Worm (Caenorhabditis elegans) whole organism, early embryonic: Measurements from ENCODE around the gene C52B9.4.
A peak's percentile ranks its signal among the peaks of the same experiment; 100 is the strongest.

ENCODE experiments used
- B0310.2 ChIP-seq: sonication (generic microtip); optimal IDR thresholded peaks from 2 replicates; lab custom pipeline; 2016; ENCODE audit warnings: mild to moderate bottlenecking, missing genetic modification characterization, missing compliant biosample characterization
- F13C5.2 ChIP-seq: sonication (generic microtip); optimal IDR thresholded peaks from 2 replicates; lab custom pipeline; 2017; ENCODE audit warnings: mild to moderate bottlenecking, missing genetic modification characterization, inconsistent platforms, missing compliant biosample characterization
- aly-1 ChIP-seq: sonication (generic microtip); optimal IDR thresholded peaks from 2 replicates; lab custom pipeline; 2016; ENCODE audit warnings: missing genetic modification characterization, missing compliant biosample characterization
- ama-1 ChIP-seq: fragments of 150-350 bp; optimal IDR thresholded peaks from 2 replicates; lab custom pipeline; 2014
- ceh-13 ChIP-seq: fragments of 200-800 bp; sonication (Bioruptor generic); optimal IDR thresholded peaks from 2 replicates; lab custom pipeline; 2018; ENCODE audit warnings: mild to moderate bottlenecking, missing genetic modification characterization, missing compliant biosample characterization
- ceh-36 ChIP-seq: sonication (generic microtip); optimal IDR thresholded peaks from 2 replicates; lab custom pipeline; 2016; ENCODE audit warnings: missing genetic modification characterization, inconsistent platforms, missing compliant biosample characterization
- ets-7 ChIP-seq: sonication (generic microtip); optimal IDR thresholded peaks from 2 replicates; lab custom pipeline; 2016; ENCODE audit warnings: missing genotype, missing genetic modification characterization, missing compliant biosample characterization
- flt-1 ChIP-seq: fragments of 200-800 bp; sonication (Bioruptor generic); IDR thresholded peaks from 2 replicates; pipeline ENCODE4 v1.3.6; 2022; ENCODE audit warnings: missing genetic modification characterization, missing compliant biosample characterization
- hmbx-1 ChIP-seq: sonication (generic microtip); optimal IDR thresholded peaks from 2 replicates; lab custom pipeline; 2016; ENCODE audit warnings: mild to moderate bottlenecking, missing genetic modification characterization, missing compliant biosample characterization
- hmg-4 ChIP-seq: fragments of 200-800 bp; sonication (Bioruptor generic); optimal IDR thresholded peaks from 2 replicates; lab custom pipeline; 2018; ENCODE audit warnings: mild to moderate bottlenecking, missing genetic modification characterization, missing compliant biosample characterization
- hnd-1 ChIP-seq: sonication (generic microtip); optimal IDR thresholded peaks from 2 replicates; lab custom pipeline; 2016; ENCODE audit warnings: missing genetic modification characterization, missing compliant biosample characterization
- pes-1 ChIP-seq: fragments of 200-800 bp; sonication (Bioruptor generic); IDR thresholded peaks from 2 replicates; pipeline ENCODE4 v1.3.6; 2022; ENCODE audit warnings: missing genetic modification reagents, missing genetic modification characterization, missing compliant biosample characterization
- scrt-1 ChIP-seq: fragments of 200-800 bp; sonication (Bioruptor generic); IDR thresholded peaks from 2 replicates; pipeline ENCODE4 v1.3.6; 2022; ENCODE audit warnings: missing genetic modification characterization, missing compliant biosample characterization
- sea-1 ChIP-seq: fragments of 200-800 bp; sonication (Bioruptor generic); conservative IDR thresholded peaks from 2 replicates; pipeline ENCODE4 v1.3.6; 2022; ENCODE audit warnings: missing genetic modification characterization, missing compliant biosample characterization
- tbx-11 ChIP-seq: fragments of 200-800 bp; sonication (Bioruptor generic); IDR thresholded peaks from 2 replicates; pipeline ENCODE4 v1.3.6; 2022; ENCODE audit warnings: missing genetic modification characterization, missing compliant biosample characterization
- tbx-37 ChIP-seq: fragments of 200-800 bp; sonication (Bioruptor generic); conservative IDR thresholded peaks from 2 replicates; pipeline ENCODE4 v1.3.6; 2022; ENCODE audit warnings: missing genetic modification reagents, missing genetic modification characterization, missing compliant biosample characterization
- tra-4 ChIP-seq: sonication (generic microtip); optimal IDR thresholded peaks from 2 replicates; lab custom pipeline; 2017; ENCODE audit warnings: missing genetic modification characterization, missing compliant biosample characterization

The C52B9.4 gene

DNA sequence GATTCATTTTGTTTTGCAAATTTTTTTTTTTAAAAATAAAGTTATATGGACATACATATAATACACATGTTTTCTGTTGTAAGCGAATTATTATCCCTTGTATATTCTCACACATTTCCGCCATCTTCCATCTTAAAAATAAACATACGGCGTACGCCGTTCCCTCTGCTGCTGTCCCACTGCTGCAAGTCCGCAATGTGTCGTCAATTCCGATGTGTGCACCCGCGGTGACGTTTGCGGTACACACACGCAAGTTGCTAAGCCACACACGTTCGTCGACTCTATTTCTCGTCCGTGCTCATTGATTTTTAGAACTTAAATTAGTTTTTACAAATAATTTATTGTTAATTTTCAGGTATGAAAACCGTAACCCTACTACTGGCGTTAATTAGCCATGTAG, at the start of gene C52B9.4:
TSS of gene C52B9.4 (plus strand) at position 356 of the 400 bp plus-strand sequence.
- no peak for TF ChIP-seq hmg-4
- TF ChIP-seq F13C5.2, result peak; percentile 21
- no peak for TF ChIP-seq pes-1 (GFP tag; lab: Robert Waterston, UW)
- no peak for TF ChIP-seq ama-1
- no peak for TF ChIP-seq ceh-13 (GFP tag; lab: Kevin White, UChicago)

DNA sequence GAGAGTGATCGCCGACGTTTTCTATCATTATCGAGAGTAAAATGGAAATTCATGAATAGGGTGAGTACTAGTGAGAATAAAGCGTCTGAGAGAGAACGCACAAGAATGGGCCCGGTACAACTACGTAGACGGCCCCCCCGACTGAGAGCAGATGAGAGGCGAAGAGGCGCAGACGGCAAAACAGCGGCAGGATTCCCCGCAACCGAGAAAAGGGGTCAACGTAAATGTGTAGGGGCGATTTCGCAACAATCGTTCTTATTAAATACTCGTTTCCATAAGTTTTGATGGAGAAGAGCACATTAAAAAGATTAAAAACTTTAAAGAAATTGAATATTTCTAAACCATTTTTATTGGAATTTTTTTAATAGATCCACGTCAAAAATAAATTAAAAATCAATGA, 45.8 kb upstream of the C52B9.4 start:
- TF ChIP-seq F13C5.2 (peak; percentile 59), tra-4 (no peak)

DNA sequence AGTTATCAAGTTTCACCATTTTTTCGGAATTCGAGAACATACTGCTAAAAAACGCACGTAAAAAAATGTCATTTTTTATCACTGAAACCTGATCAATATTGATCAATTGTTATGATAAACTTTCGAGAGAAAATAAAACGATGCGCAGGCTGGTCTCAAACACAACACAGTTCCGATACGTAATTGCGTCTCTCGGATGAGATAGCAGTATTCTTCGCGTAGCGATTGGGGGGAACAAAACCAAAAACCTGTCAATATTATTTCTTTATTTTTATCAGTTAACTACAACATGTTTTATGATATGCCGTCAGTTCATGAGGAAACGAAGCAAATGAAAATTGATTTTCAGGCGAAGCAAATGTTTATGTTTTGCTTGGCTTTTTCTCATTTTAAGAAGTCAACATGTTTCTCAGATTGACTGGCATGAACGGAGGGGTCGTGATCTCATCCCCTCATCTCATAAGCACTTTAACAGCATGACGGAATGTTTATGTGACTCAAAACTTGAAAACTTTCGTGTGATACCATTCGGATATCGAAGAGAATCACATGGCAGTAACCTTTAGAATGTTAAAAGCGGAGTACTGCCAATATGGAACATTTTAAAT, 44.8 kb upstream of the C52B9.4 start:
- TF ChIP-seq ama-1 (no peak), ceh-36 (tag; lab: Kevin White, UChicago) (no peak), hmbx-1 (no peak), tbx-11 (GFP tag; lab: Robert Waterston, UW) (no peak), flt-1 (GFP tag; lab: Robert Waterston, UW) (no peak), aly-1 (tag; lab: Kevin White, UChicago) (no peak), tra-4 (no peak), tbx-37 (GFP tag; lab: Robert Waterston, UW) (no peak), pes-1 (GFP tag; lab: Robert Waterston, UW) (no peak), F13C5.2 (no peak), B0310.2 (tag; lab: Kevin White, UChicago) (no peak), scrt-1 (GFP tag; lab: Robert Waterston, UW) (no peak), sea-1 (GFP tag; lab: Robert Waterston, UW) (no peak), ceh-13 (GFP tag; lab: Kevin White, UChicago) (no peak)

- no peak for TF ChIP-seq scrt-1 (GFP tag; lab: Robert Waterston, UW)
- no peak for TF ChIP-seq aly-1 (tag; lab: Kevin White, UChicago)
- TF ChIP-seq B0310.2 (tag; lab: Kevin White, UChicago), result no peak
- no peak for TF ChIP-seq ceh-13 (GFP tag; lab: Kevin White, UChicago)
- no peak for TF ChIP-seq ama-1
- no peak for TF ChIP-seq hnd-1
- no peak for TF ChIP-seq F13C5.2
- TF ChIP-seq tbx-11 (GFP tag; lab: Robert Waterston, UW), result no peak
- no peak for TF ChIP-seq tbx-37 (GFP tag; lab: Robert Waterston, UW)
- no peak for TF ChIP-seq sea-1 (GFP tag; lab: Robert Waterston, UW)
- TF ChIP-seq hmbx-1, result no peak
Measured at ce11 chrX:4216894-4217293, 43.6 kb upstream of the C52B9.4 start, which contains the start of the genes F20B6.10 and hpk-1. F20B6.10 (minus strand) TSS chrX:4217196. hpk-1 (minus strand) TSS chrX:4217290.

ce11 chrX:4218174-4218573, 42.3 kb upstream of the C52B9.4 start, which contains the start of gene W01H2.2:
W01H2.2 (minus strand) TSS chrX:4218458.
- 0 out of 2 replicates have a peak, but pooled peaks have one; percentile 7 for TF ChIP-seq pes-1 (GFP tag; lab: Robert Waterston, UW)
- no peak for TF ChIP-seq hmbx-1

ce11 chrX:4219487-4219886, 41.0 kb upstream of the C52B9.4 start:
- TF ChIP-seq ets-7 (tag; lab: Kevin White, UChicago) (no peak), flt-1 (GFP tag; lab: Robert Waterston, UW) (no peak), tbx-11 (GFP tag; lab: Robert Waterston, UW) (no peak), sea-1 (GFP tag; lab: Robert Waterston, UW) (no peak), F13C5.2 (no peak), scrt-1 (GFP tag; lab: Robert Waterston, UW) (no peak), hmg-4 (no peak), hnd-1 (no peak), ceh-36 (tag; lab: Kevin White, UChicago) (no peak), tra-4 (no peak), aly-1 (tag; lab: Kevin White, UChicago) (no peak), tbx-37 (GFP tag; lab: Robert Waterston, UW) (no peak), pes-1 (GFP tag; lab: Robert Waterston, UW) (no peak), hmbx-1 (no peak), B0310.2 (tag; lab: Kevin White, UChicago) (no peak), ama-1 (no peak), ceh-13 (GFP tag; lab: Kevin White, UChicago) (no peak)

- TF ChIP-seq pes-1 (GFP tag; lab: Robert Waterston, UW), result no peak
- no peak for TF ChIP-seq tbx-11 (GFP tag; lab: Robert Waterston, UW)
- TF ChIP-seq ceh-36 (tag; lab: Kevin White, UChicago), result no peak
- no peak for TF ChIP-seq tra-4
- TF ChIP-seq hmg-4, result no peak
- TF ChIP-seq ama-1, result no peak
- TF ChIP-seq scrt-1 (GFP tag; lab: Robert Waterston, UW), result no peak
- no peak for TF ChIP-seq sea-1 (GFP tag; lab: Robert Waterston, UW)
- TF ChIP-seq ceh-13 (GFP tag; lab: Kevin White, UChicago), result no peak
- TF ChIP-seq hmbx-1, result no peak
- no peak for TF ChIP-seq flt-1 (GFP tag; lab: Robert Waterston, UW)
- TF ChIP-seq tbx-37 (GFP tag; lab: Robert Waterston, UW), result no peak; the same call in 1 of the 2 replicates
- no peak for TF ChIP-seq hnd-1
- TF ChIP-seq B0310.2 (tag; lab: Kevin White, UChicago), result no peak
- TF ChIP-seq ets-7 (tag; lab: Kevin White, UChicago), result no peak
- TF ChIP-seq F13C5.2, result no peak
- no peak for TF ChIP-seq aly-1 (tag; lab: Kevin White, UChicago)
Measured at ce11 chrX:4222200-4222599, 38.3 kb upstream of the C52B9.4 start.

DNA sequence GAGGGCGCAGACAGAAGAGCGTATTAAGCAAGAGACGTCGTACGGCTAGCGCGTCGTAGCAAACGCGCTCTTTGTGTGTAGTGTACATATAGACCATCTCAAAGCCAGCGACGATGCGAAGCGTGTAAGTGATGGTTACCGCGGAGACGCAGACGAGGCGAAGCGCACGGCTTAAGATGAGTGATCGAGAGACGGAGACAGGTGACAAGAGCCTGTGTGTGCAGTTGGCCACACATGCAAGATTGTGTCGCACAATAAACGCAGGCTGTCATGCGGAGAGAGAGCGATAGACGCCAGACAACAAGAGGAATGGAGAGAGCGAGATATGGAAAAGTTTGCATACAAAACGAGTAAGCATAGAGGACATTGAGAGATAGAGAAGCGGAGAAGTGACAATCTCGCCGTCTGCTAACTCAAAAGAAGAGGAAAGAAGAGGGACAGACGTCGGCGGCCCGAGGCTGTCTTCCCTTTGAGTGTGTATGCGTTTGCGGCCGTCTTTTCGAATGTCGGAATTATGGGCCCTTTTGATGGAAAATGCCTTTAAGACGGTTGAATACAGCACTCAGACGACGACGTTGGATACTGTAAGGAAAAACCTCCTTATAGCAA, 37.6 kb upstream of the C52B9.4 start:
- TF ChIP-seq flt-1 (GFP tag; lab: Robert Waterston, UW) (no peak), sea-1 (GFP tag; lab: Robert Waterston, UW) (no peak), ama-1 (no peak), tbx-11 (GFP tag; lab: Robert Waterston, UW) (no peak), hmbx-1 (no peak), F13C5.2 (no peak), scrt-1 (GFP tag; lab: Robert Waterston, UW) (no peak), aly-1 (tag; lab: Kevin White, UChicago) (no peak), B0310.2 (tag; lab: Kevin White, UChicago) (peak; percentile 37), hnd-1 (no peak), ceh-36 (tag; lab: Kevin White, UChicago) (no peak), tbx-37 (GFP tag; lab: Robert Waterston, UW) (no peak), pes-1 (GFP tag; lab: Robert Waterston, UW) (0 out of 2 replicates have a peak, but pooled peaks have one; percentile 24), tra-4 (no peak)
